Fruit fly (Drosophila melanogaster): ENCODE results near the gene CG45078.

Gene CG45078

dm6 chr3R:10735857-10736256 lies 41.3 kb downstream of the CG45078 start, which contains the start of gene tomboy20:
TSS of gene tomboy20 (minus strand) at chr3R:10735957.
- TF ChIP-seq dsf (GFP tag; optimal IDR thresholded peaks at IDR 0.05; ENCODE audit: borderline replicate concordance) (no peak), OdsH (GFP tag; optimal IDR thresholded peaks at IDR 0.05) (no peak), dl (GFP tag; optimal IDR thresholded peaks at IDR 0.05; ENCODE audit: insufficient read depth in 1 of 2, partially characterized antibody in 2 of 2) (no peak), Jra (GFP tag; optimal IDR thresholded peaks at IDR 0.05) (no peak), ey (GFP tag; optimal IDR thresholded peaks at IDR 0.05) (no peak), Vsx2 (GFP tag; optimal IDR thresholded peaks at IDR 0.05; ENCODE audit: partially characterized antibody) (no peak), lola (GFP tag; optimal IDR thresholded peaks at IDR 0.05) (no peak), Dif (GFP tag; optimal IDR thresholded peaks at IDR 0.05; ENCODE audit: partially characterized antibody) (no peak), CG9705 (GFP tag; optimal IDR thresholded peaks at IDR 0.05) (no peak), foxo (GFP tag; optimal IDR thresholded peaks at IDR 0.05) (no peak), brk (GFP tag; optimal IDR thresholded peaks at IDR 0.05) (no peak), N (GFP tag; optimal IDR thresholded peaks at IDR 0.05) (no peak), tai (GFP tag; optimal IDR thresholded peaks at IDR 0.05) (no peak), Myc (optimal IDR thresholded peaks at IDR 0.05) (no peak)

- TF ChIP-seq Myc (optimal IDR thresholded peaks at IDR 0.05): no peak
- no peak for TF ChIP-seq jim (GFP tag; optimal IDR thresholded peaks at IDR 0.05)
- TF ChIP-seq Vsx2 (GFP tag; optimal IDR thresholded peaks at IDR 0.05; ENCODE audit: partially characterized antibody): no peak
- no peak for TF ChIP-seq psq (GFP tag; optimal IDR thresholded peaks at IDR 0.05)
- no peak for TF ChIP-seq brk (GFP tag; optimal IDR thresholded peaks at IDR 0.05)
- no peak for TF ChIP-seq Rel (GFP tag; optimal IDR thresholded peaks at IDR 0.05)
- no peak for TF ChIP-seq Rel (tag; optimal IDR thresholded peaks at IDR 0.05)
- TF ChIP-seq CG32264 (GFP tag; optimal IDR thresholded peaks at IDR 0.05): no peak
- no peak for TF ChIP-seq Dif (GFP tag; optimal IDR thresholded peaks at IDR 0.05; ENCODE audit: partially characterized antibody)
- TF ChIP-seq foxo (GFP tag; optimal IDR thresholded peaks at IDR 0.05): no peak
- TF ChIP-seq CG9705 (GFP tag; optimal IDR thresholded peaks at IDR 0.05): no peak
- no peak for TF ChIP-seq sv (GFP tag; optimal IDR thresholded peaks at IDR 0.05)
- no peak for TF ChIP-seq Mio (GFP tag; optimal IDR thresholded peaks at IDR 0.05)
- no peak for TF ChIP-seq OdsH (GFP tag; optimal IDR thresholded peaks at IDR 0.05)
- TF ChIP-seq rgr (GFP tag; optimal IDR thresholded peaks at IDR 0.05): no peak
- TF ChIP-seq usp (GFP tag; optimal IDR thresholded peaks at IDR 0.05): no peak
Observed at dm6 chr3R:10726714-10727113, 50.5 kb downstream of the CG45078 start.
